Worm (Caenorhabditis elegans) whole organism, L1 larva: ENCODE measurements around the gene unc-129.
A peak's percentile ranks its signal among the peaks of the same experiment; 100 is the strongest.

Experiments
- blmp-1 ChIP-seq: fragments of 150-350 bp; optimal IDR thresholded peaks from 2 replicates; lab custom pipeline; 2014; ENCODE audit warnings: missing biosample characterization, missing genetic modification characterization
- fos-1 ChIP-seq: fragments of 150-350 bp; optimal IDR thresholded peaks from 2 replicates; lab custom pipeline; 2014; ENCODE audit warnings: missing biosample characterization, missing genetic modification characterization
- hlh-17 ChIP-seq: fragments of 200-800 bp; sonication (Bioruptor generic); optimal IDR thresholded peaks from 2 replicates; lab custom pipeline; 2018; ENCODE audit warnings: missing genetic modification characterization, mild to moderate bottlenecking, missing compliant biosample characterization, moderate library complexity, borderline replicate concordance
- irx-1 ChIP-seq: sonication (generic microtip); optimal IDR thresholded peaks from 2 replicates; lab custom pipeline; 2016; ENCODE audit warnings: missing genetic modification characterization, missing compliant biosample characterization
- lin-14 ChIP-seq: fragments of 200-800 bp; sonication (Bioruptor generic); optimal IDR thresholded peaks from 2 replicates; lab custom pipeline; 2018; ENCODE audit warnings: mild to moderate bottlenecking, missing genetic modification characterization, moderate library complexity, missing compliant biosample characterization
- nhr-11 ChIP-seq: fragments of 150-350 bp; optimal IDR thresholded peaks from 2 replicates; lab custom pipeline; 2014; ENCODE audit warnings: missing biosample characterization, missing genetic modification characterization
- nhr-237 ChIP-seq: fragments of 150-350 bp; optimal IDR thresholded peaks from 2 replicates; lab custom pipeline; 2014; ENCODE audit warnings: missing biosample characterization, missing genetic modification characterization
- nhr-85 ChIP-seq: sonication (generic microtip); peaks from one replicate; lab custom pipeline; 2016; ENCODE audit warnings: missing genetic modification characterization, inconsistent platforms, missing compliant biosample characterization
- pqm-1 ChIP-seq: sonication (generic microtip); optimal IDR thresholded peaks from 3 replicates; lab custom pipeline; 2017; ENCODE audit warnings: missing biosample characterization, missing genetic modification characterization
- unc-62 ChIP-seq: fragments of 150-350 bp; optimal IDR thresholded peaks from 2 replicates; lab custom pipeline; 2014; ENCODE audit warnings: missing biosample characterization, missing genetic modification reagents, missing genetic modification characterization
- zip-4 ChIP-seq: fragments of 200-800 bp; sonication (Bioruptor generic); optimal IDR thresholded peaks from 2 replicates; lab custom pipeline; 2018; ENCODE audit warnings: mild to moderate bottlenecking, missing genetic modification characterization, moderate library complexity, missing compliant biosample characterization

- no peak for TF ChIP-seq fos-1 (tag; lab: Kevin White, UChicago)
- TF ChIP-seq irx-1 (tag; lab: Kevin White, UChicago): no peak
- no peak for TF ChIP-seq nhr-237 (tag; lab: Kevin White, UChicago)
- peak; percentile 4 for TF ChIP-seq lin-14 (GFP tag; lab: Kevin White, UChicago)
- TF ChIP-seq nhr-85 (tag; lab: Kevin White, UChicago): no peak
- TF ChIP-seq hlh-17: no peak
- no peak for TF ChIP-seq blmp-1 (tag; lab: Kevin White, UChicago)
- TF ChIP-seq unc-62 (GFP tag; lab: Kevin White, UChicago): no peak
- no peak for TF ChIP-seq zip-4
- no peak for TF ChIP-seq pqm-1
- no peak for TF ChIP-seq nhr-11
Measured at ce11 chrIV:9043224-9043623, 38.0 kb upstream of the unc-129 start, which contains the start of gene Y73F4A.2.
